Worm (Caenorhabditis elegans) whole organism, young adult: ENCODE data around the gene aagr-4.

Experiments
- C17E4.6 ChIP-seq: fragments of 200-800 bp; sonication (Bioruptor generic); IDR thresholded peaks from 2 replicates; pipeline ENCODE4 v1.3.6; 2022; ENCODE audit warnings: missing genetic modification reagents, missing genetic modification characterization, missing compliant biosample characterization
- F10E7.11 ChIP-seq: sonication (generic microtip); optimal IDR thresholded peaks from 2 replicates; lab custom pipeline; 2017; ENCODE audit warnings: mild to moderate bottlenecking, missing genetic modification characterization, moderate library complexity, missing compliant biosample characterization
- F22D6.2 ChIP-seq: sonication (generic microtip); optimal IDR thresholded peaks from 2 replicates; lab custom pipeline; 2016; ENCODE audit warnings: mild to moderate bottlenecking, missing genetic modification characterization, missing compliant biosample characterization
- F37B4.10 ChIP-seq: fragments of 200-800 bp; sonication (Bioruptor generic); IDR thresholded peaks from 2 replicates; pipeline ENCODE4 v1.3.6; 2022; ENCODE audit warnings: missing genetic modification characterization, missing compliant biosample characterization
- F57A8.1 ChIP-seq: fragments of 200-800 bp; sonication (Bioruptor generic); optimal IDR thresholded peaks from 2 replicates; lab custom pipeline; 2018; ENCODE audit warnings: mild to moderate bottlenecking, missing genetic modification characterization, moderate library complexity, missing compliant biosample characterization
- F57C9.4 ChIP-seq: sonication (generic microtip); optimal IDR thresholded peaks from 2 replicates; lab custom pipeline; 2017; ENCODE audit warnings: mild to moderate bottlenecking, missing genetic modification characterization, missing compliant biosample characterization
- T07F8.4 ChIP-seq: sonication (generic microtip); optimal IDR thresholded peaks from 2 replicates; lab custom pipeline; 2016; ENCODE audit warnings: mild to moderate bottlenecking, missing genetic modification characterization, moderate library complexity, missing compliant biosample characterization
- Y53G8AR.9 ChIP-seq: fragments of 200-800 bp; sonication (Bioruptor generic); conservative IDR thresholded peaks from 2 replicates; pipeline ENCODE4 v1.3.6; 2022; ENCODE audit warnings: missing genetic modification reagents, missing genetic modification characterization, missing compliant biosample characterization
- Y79H2A.3 ChIP-seq: fragments of 200-800 bp; sonication (Bioruptor generic); conservative IDR thresholded peaks from 2 replicates; pipeline ENCODE4 v1.3.6; 2022; ENCODE audit warnings: missing genetic modification reagents, missing genetic modification characterization, missing compliant biosample characterization
- aptf-2 ChIP-seq: fragments of 200-800 bp; sonication (Bioruptor generic); conservative IDR thresholded peaks from 2 replicates; pipeline ENCODE4 v1.3.6; 2022; ENCODE audit warnings: missing genetic modification reagents, missing genetic modification characterization, missing compliant biosample characterization
- aptf-3 ChIP-seq: fragments of 200-800 bp; sonication (Bioruptor generic); IDR thresholded peaks from 2 replicates; pipeline ENCODE4 v1.3.6; 2022; ENCODE audit warnings: missing genetic modification characterization, missing compliant biosample characterization
- athp-1 ChIP-seq: sonication (generic microtip); optimal IDR thresholded peaks from 2 replicates; lab custom pipeline; 2017; ENCODE audit warnings: mild to moderate bottlenecking, missing genetic modification characterization, missing compliant biosample characterization
- attf-6 ChIP-seq: fragments of 200-800 bp; sonication (Bioruptor generic); IDR thresholded peaks from 2 replicates; pipeline ENCODE4 v1.3.6; 2022; ENCODE audit warnings: missing genetic modification reagents, missing genetic modification characterization, missing compliant biosample characterization
- cebp-1 ChIP-seq, 2 experiments: fragments of 200-800 bp in 1 of 2; sonication (Bioruptor generic) in 1 of 2; sonication (generic microtip) in 1 of 2; IDR thresholded peaks in 1 of 2; optimal IDR thresholded peaks in 1 of 2; 2 replicates each; pipeline versions ENCODE4 v1.3.6 to Lab custom; 2017 to 2022; ENCODE audit warnings: missing compliant biosample characterization in 2 of 2, missing genetic modification characterization in 2 of 2, mild to moderate bottlenecking in 1 of 2, missing genetic modification reagents in 1 of 2, moderate library complexity in 1 of 2
- ceh-100 ChIP-seq: fragments of 200-800 bp; sonication (Bioruptor generic); IDR thresholded peaks from 2 replicates; pipeline ENCODE4 v1.3.6; 2022; ENCODE audit warnings: missing genetic modification reagents, missing genetic modification characterization, missing compliant biosample characterization
- ceh-58 ChIP-seq: fragments of 200-800 bp; sonication (Bioruptor generic); IDR thresholded peaks from 2 replicates; pipeline ENCODE4 v1.3.6; 2022; ENCODE audit warnings: missing genetic modification characterization, missing compliant biosample characterization
- chd-7 ChIP-seq: sonication (generic microtip); optimal IDR thresholded peaks from 2 replicates; lab custom pipeline; 2016; ENCODE audit warnings: mild to moderate bottlenecking, missing genetic modification characterization, moderate library complexity, missing compliant biosample characterization
- dox-1 ChIP-seq: fragments of 200-800 bp; sonication (Bioruptor generic); IDR thresholded peaks from 2 replicates; pipeline ENCODE4 v1.3.6; 2022; ENCODE audit warnings: missing genetic modification reagents, missing genetic modification characterization, missing compliant biosample characterization
- hmg-20 ChIP-seq: fragments of 200-800 bp; sonication (Bioruptor generic); IDR thresholded peaks from 2 replicates; pipeline ENCODE4 v1.3.6; 2022; ENCODE audit warnings: missing genetic modification reagents, missing genetic modification characterization, missing compliant biosample characterization
- let-526 ChIP-seq: fragments of 200-800 bp; sonication (Bioruptor generic); IDR thresholded peaks from 2 replicates; pipeline ENCODE4 v1.3.6; 2022; ENCODE audit warnings: missing genetic modification reagents, missing genetic modification characterization, missing compliant biosample characterization
- madf-10 ChIP-seq: sonication (generic microtip); optimal IDR thresholded peaks from 2 replicates; lab custom pipeline; 2016; ENCODE audit warnings: mild to moderate bottlenecking, missing genetic modification characterization, missing compliant biosample characterization
- mel-28 ChIP-seq: sonication (generic microtip); optimal IDR thresholded peaks from 2 replicates; lab custom pipeline; 2016; ENCODE audit warnings: borderline replicate concordance, mild to moderate bottlenecking, missing genetic modification characterization, missing compliant biosample characterization
- nfyb-1 ChIP-seq: fragments of 200-800 bp; sonication (Bioruptor generic); IDR thresholded peaks from 2 replicates; pipeline ENCODE4 v1.3.6; 2022; ENCODE audit warnings: missing genetic modification reagents, missing genetic modification characterization, missing compliant biosample characterization
- nhr-80 ChIP-seq: sonication (generic microtip); optimal IDR thresholded peaks from 2 replicates; lab custom pipeline; 2016; ENCODE audit warnings: missing genetic modification characterization, missing compliant biosample characterization
- snpc-4 ChIP-seq, 5 experiments: fragments of 150-350 bp in 1 of 5; sonication (generic microtip) in 4 of 5; optimal IDR thresholded peaks; 2 replicates each; lab custom pipeline; 2014 to 2018; ENCODE audit warnings: missing genetic modification characterization in 5 of 5, missing biosample characterization in 3 of 5, antibody characterized with exemption in 2 of 5, mild to moderate bottlenecking in 2 of 5, missing compliant biosample characterization in 2 of 5, missing genotype in 2 of 5, moderate library complexity in 2 of 5, missing genetic modification reagents in 1 of 5
- somi-1 ChIP-seq: fragments of 200-800 bp; sonication (Bioruptor generic); optimal IDR thresholded peaks from 2 replicates; lab custom pipeline; 2018; ENCODE audit warnings: mild to moderate bottlenecking, missing genetic modification characterization, missing compliant biosample characterization
- sptf-2 ChIP-seq: fragments of 200-800 bp; sonication (Bioruptor generic); optimal IDR thresholded peaks from 2 replicates; lab custom pipeline; 2018; ENCODE audit warnings: mild to moderate bottlenecking, missing genetic modification characterization, missing compliant biosample characterization
- zfh-2 ChIP-seq: fragments of 200-800 bp; sonication (Bioruptor generic); conservative IDR thresholded peaks from 2 replicates; pipeline ENCODE4 v1.3.6; 2022; ENCODE audit warnings: missing genetic modification reagents, missing genetic modification characterization, missing compliant biosample characterization
- ztf-22 ChIP-seq: fragments of 200-800 bp; sonication (Bioruptor generic); optimal IDR thresholded peaks from 2 replicates; lab custom pipeline; 2018; ENCODE audit warnings: mild to moderate bottlenecking, missing genetic modification characterization, moderate library complexity, missing compliant biosample characterization
- ztf-25 ChIP-seq: fragments of 200-800 bp; sonication (Bioruptor generic); IDR thresholded peaks from 2 replicates; pipeline ENCODE4 v1.3.6; 2022; ENCODE audit warnings: missing genetic modification reagents, missing genetic modification characterization, missing compliant biosample characterization
- ztf-3 ChIP-seq: fragments of 200-800 bp; sonication (Bioruptor generic); optimal IDR thresholded peaks from 2 replicates; lab custom pipeline; 2018; ENCODE audit warnings: mild to moderate bottlenecking, missing genetic modification characterization, missing compliant biosample characterization

The aagr-4 gene

DNA sequence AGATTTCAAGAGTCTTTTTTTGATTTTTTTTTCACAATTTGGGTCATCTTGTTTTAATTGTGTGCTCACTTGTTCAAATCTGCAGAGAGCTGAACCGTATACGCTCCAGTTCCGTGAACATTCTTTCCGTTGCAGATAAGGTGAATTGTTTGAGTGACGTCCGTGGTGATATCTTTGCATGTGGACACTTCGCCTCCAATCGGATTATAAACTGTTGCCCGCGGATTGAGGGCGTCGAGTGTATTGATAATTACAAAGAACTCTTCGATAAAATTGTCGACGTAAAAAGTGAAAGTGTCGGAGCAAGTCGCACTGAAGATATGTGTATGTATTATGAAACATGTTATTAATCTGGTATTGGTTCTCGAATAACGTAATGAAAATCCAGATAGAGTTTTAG is 36.7 kb upstream of the aagr-4 start:
- TF ChIP-seq F57A8.1 (GFP tag; lab: Kevin White, UChicago) (no peak), nhr-80 (peak; percentile 44), ztf-3 (GFP tag; lab: Kevin White, UChicago) (no peak), cebp-1 (GFP tag; IDR thresholded peaks at IDR 0.05; lab: Robert Waterston, UW) (no peak), cebp-1 (tag; optimal IDR thresholded peaks at IDR 0.05; lab: Kevin White, UChicago) (no peak), Y79H2A.3 (GFP tag; lab: Robert Waterston, UW) (no peak), let-526 (GFP tag; lab: Robert Waterston, UW) (no peak), F22D6.2 (tag; lab: Kevin White, UChicago) (no peak), ceh-100 (no peak), F57C9.4 (tag; lab: Kevin White, UChicago) (no peak)

- TF ChIP-seq chd-7 (tag; lab: Kevin White, UChicago), result no peak
- TF ChIP-seq somi-1 (GFP tag; lab: Kevin White, UChicago), result no peak
- no peak for TF ChIP-seq athp-1 (tag; lab: Kevin White, UChicago)
- no peak for TF ChIP-seq aptf-2 (GFP tag; lab: Robert Waterston, UW)
- TF ChIP-seq madf-10, result no peak
- no peak for TF ChIP-seq dox-1 (GFP tag; lab: Robert Waterston, UW)
- no peak for TF ChIP-seq F57C9.4 (tag; lab: Kevin White, UChicago)
- TF ChIP-seq hmg-20, result no peak
- no peak for TF ChIP-seq F10E7.11 (tag; lab: Kevin White, UChicago)
- TF ChIP-seq Y79H2A.3 (GFP tag; lab: Robert Waterston, UW), result no peak
- TF ChIP-seq T07F8.4, result no peak
- no peak for TF ChIP-seq ceh-58 (GFP tag; lab: Robert Waterston, UW)
- TF ChIP-seq aptf-3 (GFP tag; lab: Robert Waterston, UW), result no peak
Observed at ce11 chrX:425535-425934, 34.9 kb upstream of the aagr-4 start, which contains the start of gene ZK1193.2. TSS of gene ZK1193.2 (minus strand) at chrX:425635.

DNA sequence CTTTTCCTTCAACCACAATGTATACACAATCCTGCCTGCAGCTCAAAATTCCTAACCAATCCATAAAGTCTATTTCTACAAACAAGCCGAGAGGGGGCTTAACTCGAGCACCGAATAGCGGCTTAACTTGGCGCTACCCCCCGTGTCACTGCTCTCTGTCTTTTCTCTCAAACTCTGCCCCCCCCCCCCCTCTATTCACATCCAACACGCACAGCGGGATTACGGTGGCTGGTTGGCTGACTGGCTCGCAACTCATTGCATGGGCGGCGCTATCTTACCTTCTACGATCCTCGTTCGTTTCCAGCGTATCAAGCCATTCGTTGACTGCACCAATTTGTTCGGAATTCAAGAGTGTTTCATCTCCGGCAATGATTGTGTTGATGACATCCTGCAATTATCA is 28.9 kb upstream of the aagr-4 start:
- TF ChIP-seq ztf-22 (no peak), zfh-2 (peak; percentile 71)
- TF ChIP-seq, all 124 proteins: peak for 1

ce11 chrX:433029-433693 is 27.3 kb upstream of the aagr-4 start:
- TF ChIP-seq attf-6 (GFP tag; lab: Robert Waterston, UW) (no peak), F37B4.10 (no peak), mel-28 (tag; lab: Kevin White, UChicago) (no peak), nhr-80 (no peak), ztf-25 (GFP tag; lab: Robert Waterston, UW) (no peak), T07F8.4 (no peak), madf-10 (no peak), Y53G8AR.9 (GFP tag; lab: Robert Waterston, UW) (no peak), dox-1 (GFP tag; lab: Robert Waterston, UW) (no peak), snpc-4 (GFP tag; optimal IDR thresholded peaks at IDR 0.05; lab: Kevin White, UChicago) (no peak), snpc-4 (tag; optimal IDR thresholded peaks at IDR 0.05; lab: Kevin White, UChicago) (no peak), C17E4.6 (GFP tag; lab: Robert Waterston, UW) (no peak)

- TF ChIP-seq nfyb-1, result 0 out of 2 replicates have a peak, but pooled peaks have one; percentile 30
- no peak for TF ChIP-seq sptf-2 (GFP tag; lab: Kevin White, UChicago)
Observed at ce11 chrX:433747-434146, 26.7 kb upstream of the aagr-4 start, which contains the start of gene dve-1. TSS of gene dve-1 (minus strand) at chrX:433812.
